Fruit fly (Drosophila melanogaster): ENCODE results near the gene ZAP3.

Gene ZAP3

DNA sequence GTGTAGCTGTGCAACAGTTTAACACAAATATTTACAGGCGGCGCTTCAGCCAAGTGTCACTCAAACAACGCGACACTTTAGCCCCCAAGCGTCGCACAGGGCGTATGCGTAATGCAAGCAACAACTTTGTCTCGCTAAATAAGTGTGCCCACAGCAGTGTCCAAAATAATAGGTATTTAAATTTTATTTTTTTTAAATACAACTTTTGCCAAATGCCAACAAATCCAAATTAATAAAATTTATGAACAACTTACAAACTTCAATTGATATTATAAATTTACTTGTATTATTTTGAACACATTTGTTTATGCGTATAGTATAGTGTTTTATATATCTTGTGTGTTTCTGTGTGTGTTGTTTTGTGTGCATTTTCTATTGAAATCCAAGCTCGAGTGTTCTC is 24.3 kb downstream of the ZAP3 start (continued):
- TF ChIP-seq CG32006 (GFP tag; optimal IDR thresholded peaks at IDR 0.05) = no peak
- TF ChIP-seq CG6808 (GFP tag; optimal IDR thresholded peaks at IDR 0.05) = no peak
- TF ChIP-seq eg (GFP tag; IDR thresholded peaks at IDR 0.05) = peak; percentile 67
- TF ChIP-seq Eip93F (GFP tag; optimal IDR thresholded peaks at IDR 0.05) = no peak
- no peak for TF ChIP-seq Gug (GFP tag; IDR thresholded peaks at IDR 0.05)
- TF ChIP-seq CG8119 (GFP tag; IDR thresholded peaks at IDR 0.05) = 0 out of 3 replicates have a peak, but pooled peaks have one; percentile 29
- TF ChIP-seq Ets96B (tag; optimal IDR thresholded peaks at IDR 0.05) = no peak
- no peak for TF ChIP-seq vri (GFP tag; optimal IDR thresholded peaks at IDR 0.05)
- no peak for TF ChIP-seq Hr39 (GFP tag; optimal IDR thresholded peaks at IDR 0.05)

DNA sequence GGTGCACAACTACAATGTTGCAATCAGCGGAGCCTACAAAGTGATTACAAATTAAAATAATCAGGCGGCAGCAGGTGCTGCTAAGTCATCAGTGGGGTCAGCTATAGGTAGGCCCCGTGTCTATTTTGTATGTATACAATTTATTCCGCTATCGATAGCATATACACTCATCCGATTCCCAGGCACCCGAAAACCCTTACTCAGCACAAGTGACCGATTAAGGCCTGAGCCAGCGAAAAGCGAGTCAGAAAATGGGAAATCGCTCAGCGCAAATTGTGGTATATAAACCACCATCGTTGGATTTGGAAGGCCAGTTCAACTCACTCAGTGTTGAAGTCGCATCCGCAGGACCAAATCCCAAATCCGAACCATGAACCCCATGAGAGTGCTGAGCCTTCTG is 28.7 kb downstream of the ZAP3 start, which contains the start of gene Yp1:
TSS of gene Yp1 (plus strand) at position 265 of the 400 bp plus-strand sequence.
- no peak for TF ChIP-seq vri (GFP tag; optimal IDR thresholded peaks at IDR 0.05)

dm6 chrX:10052549-10052948 is 29.7 kb downstream of the ZAP3 start, which contains the start of gene Yp2:
Gene Yp2, minus strand, starts transcription at chrX:10052636.
- TF ChIP-seq esn (GFP tag; optimal IDR thresholded peaks at IDR 0.05) (no peak), CG6163 (GFP tag; IDR thresholded peaks at IDR 0.05) (no peak), CG7368 (GFP tag; optimal IDR thresholded peaks at IDR 0.05) (no peak), Sox15 (GFP tag; optimal IDR thresholded peaks at IDR 0.05) (no peak), Hr38 (GFP tag; optimal IDR thresholded peaks at IDR 0.05) (no peak), CG1621 (tag; optimal IDR thresholded peaks at IDR 0.05) (no peak), CG16779 (tag; optimal IDR thresholded peaks at IDR 0.05) (no peak), Blimp-1 (GFP tag; optimal IDR thresholded peaks at IDR 0.05) (no peak), Gug (GFP tag; IDR thresholded peaks at IDR 0.05) (no peak), fkh (GFP tag; optimal IDR thresholded peaks at IDR 0.05) (no peak), spab (GFP tag; optimal IDR thresholded peaks at IDR 0.05) (no peak), CG3032 (tag; optimal IDR thresholded peaks at IDR 0.05) (no peak), CG8319 (GFP tag; optimal IDR thresholded peaks at IDR 0.05) (no peak), cyc (GFP tag; optimal IDR thresholded peaks at IDR 0.05) (no peak), Lpt (GFP tag; optimal IDR thresholded peaks at IDR 0.05) (no peak), Ets21C (GFP tag; optimal IDR thresholded peaks at IDR 0.05) (no peak), CG10631 (GFP tag; optimal IDR thresholded peaks at IDR 0.05) (no peak), Met (GFP tag; optimal IDR thresholded peaks at IDR 0.05) (no peak), ss (GFP tag; optimal IDR thresholded peaks at IDR 0.05) (no peak), CG9139 (GFP tag; optimal IDR thresholded peaks at IDR 0.05) (no peak)

DNA sequence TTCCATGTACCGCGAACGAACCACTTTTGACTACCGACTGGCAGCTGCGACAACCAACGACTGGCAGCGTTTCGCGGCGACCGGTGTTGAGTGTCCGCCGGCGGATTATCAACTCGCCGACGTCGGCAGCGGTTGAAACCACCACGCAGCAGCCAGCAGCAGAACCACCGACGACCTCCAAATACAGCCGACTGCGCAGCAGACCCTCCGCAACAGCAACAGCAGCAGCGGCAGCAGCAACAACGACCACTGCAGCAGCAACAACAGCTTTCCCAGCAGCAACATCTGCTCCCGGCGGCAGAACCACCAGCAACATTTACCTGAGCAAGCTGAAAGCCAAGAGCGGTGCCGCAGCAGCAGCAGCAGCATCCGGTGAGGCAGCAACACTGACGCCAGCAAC is 34.3 kb downstream of the ZAP3 start:
- TF ChIP-seq OdsH (GFP tag; optimal IDR thresholded peaks at IDR 0.05) = no peak
- peak; percentile 41 for TF ChIP-seq svp (GFP tag)
- TF ChIP-seq CG9139 (GFP tag; optimal IDR thresholded peaks at IDR 0.05) = no peak
- TF ChIP-seq vri (GFP tag; optimal IDR thresholded peaks at IDR 0.05) = peak; percentile 21
- TF ChIP-seq CG3919 (GFP tag; optimal IDR thresholded peaks at IDR 0.05) = peak; percentile 15

dm6 chrX:10046760-10047159 is 35.5 kb downstream of the ZAP3 start:
- no peak for TF ChIP-seq esn (GFP tag; optimal IDR thresholded peaks at IDR 0.05)
- TF ChIP-seq CG6808 (GFP tag; optimal IDR thresholded peaks at IDR 0.05) = no peak
- TF ChIP-seq dac (GFP tag; optimal IDR thresholded peaks at IDR 0.05) = no peak
- TF ChIP-seq Lpt (GFP tag; optimal IDR thresholded peaks at IDR 0.05) = no peak
- TF ChIP-seq dsx (GFP tag; optimal IDR thresholded peaks at IDR 0.05; ENCODE audit: poor library complexity, severe bottlenecking) = no peak
- TF ChIP-seq ss (GFP tag; optimal IDR thresholded peaks at IDR 0.05) = no peak
- TF ChIP-seq CG8119 (GFP tag; IDR thresholded peaks at IDR 0.05) = 0 out of 3 replicates have a peak, but pooled peaks have one; percentile 14
- TF ChIP-seq Blimp-1 (GFP tag; optimal IDR thresholded peaks at IDR 0.05) = peak; percentile 49
- no peak for TF ChIP-seq Sox15 (GFP tag; optimal IDR thresholded peaks at IDR 0.05)
- TF ChIP-seq CG6163 (GFP tag; IDR thresholded peaks at IDR 0.05) = no peak
- no peak for TF ChIP-seq fd59A (GFP tag; optimal IDR thresholded peaks at IDR 0.05)
- no peak for TF ChIP-seq CG11902 (GFP tag; optimal IDR thresholded peaks at IDR 0.05)
- no peak for TF ChIP-seq Eip78C (GFP tag)
- no peak for TF ChIP-seq CG10631 (GFP tag; optimal IDR thresholded peaks at IDR 0.05)
- TF ChIP-seq vri (GFP tag; optimal IDR thresholded peaks at IDR 0.05) = peak; percentile 86
- TF ChIP-seq CG6854 (GFP tag; optimal IDR thresholded peaks at IDR 0.05) = no peak
- no peak for TF ChIP-seq CG32006 (GFP tag; optimal IDR thresholded peaks at IDR 0.05)
- no peak for TF ChIP-seq Sox102F (GFP tag; optimal IDR thresholded peaks at IDR 0.05)

Data from whole organism, prepupa.